Fruit fly (Drosophila melanogaster): Measurements from ENCODE around the gene CG4911.

CG4911 gene

DNA sequence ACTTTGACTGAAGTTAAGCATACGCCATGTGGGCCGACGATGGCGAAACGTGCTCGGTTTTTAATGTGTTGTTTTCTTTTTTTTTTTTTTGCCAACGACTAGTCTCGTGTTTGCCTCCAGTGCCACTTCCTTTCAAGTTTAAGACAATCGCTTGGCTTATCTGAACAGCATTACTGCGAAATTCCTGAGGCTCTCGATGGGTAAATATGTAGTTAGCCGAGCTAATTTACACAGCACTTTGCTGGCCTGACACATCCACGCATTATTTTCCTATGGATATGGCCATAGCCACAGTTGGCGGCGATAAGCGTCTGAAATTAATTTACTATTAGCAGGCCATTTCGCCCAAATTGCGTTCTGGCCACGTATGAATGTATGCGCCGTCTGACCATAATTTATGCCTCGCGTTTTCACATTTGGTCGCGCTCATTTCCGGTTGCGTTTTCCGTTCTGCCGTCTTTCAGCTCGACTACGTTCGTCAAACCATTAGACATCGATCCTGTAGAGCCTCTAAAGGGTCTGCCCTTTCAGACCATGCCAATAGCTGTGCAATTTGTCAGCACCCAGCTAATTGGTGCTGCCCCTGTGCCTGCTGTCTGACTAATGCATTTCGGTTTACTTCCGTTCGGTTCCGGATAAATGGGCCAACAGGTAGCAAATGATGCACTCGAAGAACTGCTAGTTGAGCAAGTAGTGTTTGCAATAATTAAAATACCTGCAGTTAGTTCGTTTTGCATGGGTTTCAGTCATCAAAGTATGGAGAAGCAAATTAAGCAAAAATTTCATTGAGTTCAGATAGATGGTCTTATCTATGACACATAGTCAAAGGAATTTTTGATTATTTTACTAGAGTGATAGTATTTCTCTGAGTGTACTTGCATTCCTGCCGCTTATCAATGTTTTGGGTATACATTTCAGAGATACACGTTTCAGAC lies 51.8 kb downstream of the CG4911 start:
- TF ChIP-seq h (GFP tag; optimal IDR thresholded peaks at IDR 0.05): peak; percentile 4
- TF ChIP-seq Dfd (GFP tag; optimal IDR thresholded peaks at IDR 0.05): no peak

- peak in 1 of 2 experiments; percentile 23 for TF ChIP-seq dl (GFP tag; optimal IDR thresholded peaks at IDR 0.05; ENCODE audit: insufficient read depth in 1 of 2, partially characterized antibody in 2 of 2)
- no peak for TF ChIP-seq lola (GFP tag; optimal IDR thresholded peaks at IDR 0.05)
- no peak for TF ChIP-seq GATAd (GFP tag; optimal IDR thresholded peaks at IDR 0.05)
- no peak for TF ChIP-seq rgr (GFP tag; optimal IDR thresholded peaks at IDR 0.05)
- TF ChIP-seq h (GFP tag; optimal IDR thresholded peaks at IDR 0.05): no peak
- TF ChIP-seq Dif (GFP tag; optimal IDR thresholded peaks at IDR 0.05; ENCODE audit: partially characterized antibody): peak; percentile 24
Measured at dm6 chr3L:9019196-9019662, 53.3 kb downstream of the CG4911 start, which contains the start of gene Doc2. Doc2 (minus strand) TSS chr3L:9019246.

dm6 chr3L:9017414-9017813 lies 55.1 kb downstream of the CG4911 start:
- no peak for TF ChIP-seq dl (GFP tag; optimal IDR thresholded peaks at IDR 0.05; ENCODE audit: insufficient read depth in 1 of 2, partially characterized antibody in 2 of 2)
- no peak for TF ChIP-seq HLH106 (tag; optimal IDR thresholded peaks at IDR 0.05)
- TF ChIP-seq pan (optimal IDR thresholded peaks at IDR 0.05): no peak
- TF ChIP-seq rgr (GFP tag; optimal IDR thresholded peaks at IDR 0.05): no peak
- TF ChIP-seq Mio (GFP tag; optimal IDR thresholded peaks at IDR 0.05): no peak
- no peak for TF ChIP-seq tai (GFP tag; optimal IDR thresholded peaks at IDR 0.05)
- no peak for TF ChIP-seq psq (GFP tag; optimal IDR thresholded peaks at IDR 0.05)
- no peak for TF ChIP-seq Vsx2 (GFP tag; optimal IDR thresholded peaks at IDR 0.05; ENCODE audit: partially characterized antibody)
- no peak for TF ChIP-seq Dif (GFP tag; optimal IDR thresholded peaks at IDR 0.05; ENCODE audit: partially characterized antibody)
- TF ChIP-seq Myc (optimal IDR thresholded peaks at IDR 0.05): no peak
- TF ChIP-seq h (GFP tag; optimal IDR thresholded peaks at IDR 0.05): no peak
- no peak for TF ChIP-seq ey (GFP tag; optimal IDR thresholded peaks at IDR 0.05)
- TF ChIP-seq woc (GFP tag; optimal IDR thresholded peaks at IDR 0.05): no peak
- TF ChIP-seq Hr83 (GFP tag; optimal IDR thresholded peaks at IDR 0.05; ENCODE audit: poor library complexity, severe bottlenecking): no peak
- TF ChIP-seq dmrt93B (GFP tag; optimal IDR thresholded peaks at IDR 0.05): no peak
- TF ChIP-seq usp (GFP tag; optimal IDR thresholded peaks at IDR 0.05): no peak
- TF ChIP-seq jim (GFP tag; optimal IDR thresholded peaks at IDR 0.05): no peak

All from whole organism, wandering third instar larva.